Fruit fly (Drosophila melanogaster): Measurements from ENCODE around the gene stx.

The stx gene

DNA sequence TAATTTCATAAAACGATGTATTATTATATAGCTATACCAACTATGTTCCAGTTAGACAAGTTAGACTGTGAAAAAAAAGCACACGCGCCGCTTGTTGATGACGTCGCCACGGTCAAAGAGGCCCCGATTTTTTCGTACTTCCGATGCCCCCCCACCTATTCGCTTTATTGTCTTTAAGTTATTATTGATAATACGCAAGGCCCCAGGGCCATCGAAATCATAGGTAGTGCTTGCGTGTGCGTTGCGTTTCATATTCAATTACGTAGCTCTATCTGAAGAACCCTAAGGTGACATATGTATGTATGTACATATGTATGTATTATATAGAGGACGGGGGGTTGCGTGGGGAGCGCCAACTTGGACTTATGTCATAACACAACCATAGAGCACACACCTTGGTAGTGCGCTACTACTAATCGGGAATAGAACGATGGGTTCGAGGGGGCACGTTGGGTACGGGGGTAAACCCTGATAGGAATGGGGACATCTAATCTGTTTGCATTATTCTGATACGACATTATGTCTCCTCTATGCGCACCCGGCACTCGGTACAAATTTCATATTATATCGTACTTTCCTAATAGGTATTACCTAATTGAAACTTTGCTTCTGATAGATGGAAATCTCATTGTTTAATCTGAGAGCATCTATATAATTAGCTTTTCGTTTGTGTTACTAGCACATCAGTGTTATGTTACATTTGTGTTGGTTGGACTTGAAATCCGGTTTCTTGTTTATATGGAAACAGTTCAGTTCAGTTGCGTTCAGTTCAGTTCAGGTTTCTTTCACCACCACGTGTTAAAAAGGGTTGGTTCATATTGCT is 4.9 kb downstream of the stx start:
- no peak for TF ChIP-seq Dfd (GFP tag; optimal IDR thresholded peaks at IDR 0.05)
- no peak for TF ChIP-seq jim (GFP tag; optimal IDR thresholded peaks at IDR 0.05)
- no peak for TF ChIP-seq dsf (GFP tag; optimal IDR thresholded peaks at IDR 0.05; ENCODE audit: borderline replicate concordance)
- no peak for TF ChIP-seq CrebA (GFP tag; optimal IDR thresholded peaks at IDR 0.05; ENCODE audit: borderline replicate concordance)
- no peak for TF ChIP-seq OdsH (GFP tag; optimal IDR thresholded peaks at IDR 0.05)
- no peak for TF ChIP-seq Dif (GFP tag; optimal IDR thresholded peaks at IDR 0.05; ENCODE audit: partially characterized antibody)
- no peak for TF ChIP-seq dl (GFP tag; optimal IDR thresholded peaks at IDR 0.05; ENCODE audit: insufficient read depth in 1 of 2, partially characterized antibody in 2 of 2)
- TF ChIP-seq br (GFP tag; optimal IDR thresholded peaks at IDR 0.05): no peak
- no peak for TF ChIP-seq woc (GFP tag; optimal IDR thresholded peaks at IDR 0.05)
- no peak for TF ChIP-seq h (GFP tag; optimal IDR thresholded peaks at IDR 0.05)
- no peak for TF ChIP-seq Rel (GFP tag; optimal IDR thresholded peaks at IDR 0.05)
- no peak for TF ChIP-seq Rel (tag; optimal IDR thresholded peaks at IDR 0.05)
- no peak for TF ChIP-seq Hnf4 (GFP tag; optimal IDR thresholded peaks at IDR 0.05)
- no peak for TF ChIP-seq N (GFP tag; optimal IDR thresholded peaks at IDR 0.05)
- TF ChIP-seq Hr83 (GFP tag; optimal IDR thresholded peaks at IDR 0.05; ENCODE audit: poor library complexity, severe bottlenecking): no peak
- no peak for TF ChIP-seq tai (GFP tag; optimal IDR thresholded peaks at IDR 0.05)

DNA sequence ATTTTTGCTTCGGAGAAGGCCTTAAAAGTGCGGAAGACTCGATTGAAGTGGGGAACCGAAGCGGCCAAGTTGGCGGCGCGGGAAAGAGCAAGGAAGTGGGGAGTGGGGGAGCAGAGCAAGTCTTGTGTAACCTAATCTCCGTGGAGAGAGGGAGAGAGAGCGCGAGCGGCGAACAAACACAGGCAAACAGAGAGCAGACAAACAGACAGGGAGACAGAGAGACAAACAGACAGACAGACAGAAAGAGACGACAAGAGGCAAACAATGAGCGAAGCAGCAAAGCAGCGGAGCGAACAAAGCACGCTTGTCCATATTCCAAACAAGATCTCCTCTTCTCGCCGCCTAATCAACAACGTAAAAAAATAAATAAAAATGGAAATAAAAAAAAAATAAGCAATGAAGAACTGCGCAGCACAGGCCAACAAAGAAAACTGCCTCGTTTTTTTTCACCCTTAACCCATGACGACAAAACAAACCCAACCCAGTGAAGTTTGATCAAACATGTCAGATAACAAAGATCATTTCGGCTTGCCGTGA is 5.8 kb downstream of the stx start:
- TF ChIP-seq ey (GFP tag; optimal IDR thresholded peaks at IDR 0.05) (no peak), h (GFP tag; optimal IDR thresholded peaks at IDR 0.05) (peak; percentile 14), N (GFP tag; optimal IDR thresholded peaks at IDR 0.05) (no peak), CrebA (GFP tag; optimal IDR thresholded peaks at IDR 0.05; ENCODE audit: borderline replicate concordance) (peak; percentile 56), dsf (GFP tag; optimal IDR thresholded peaks at IDR 0.05; ENCODE audit: borderline replicate concordance) (no peak), woc (GFP tag; optimal IDR thresholded peaks at IDR 0.05) (no peak), Myc (optimal IDR thresholded peaks at IDR 0.05) (no peak), sage (GFP tag; optimal IDR thresholded peaks at IDR 0.05) (peak; percentile 45), Rel (GFP tag; optimal IDR thresholded peaks at IDR 0.05) (no peak), Rel (tag; optimal IDR thresholded peaks at IDR 0.05) (no peak), dl (GFP tag; optimal IDR thresholded peaks at IDR 0.05; ENCODE audit: insufficient read depth in 1 of 2, partially characterized antibody in 2 of 2) (peak; percentile 20 to 82), fru (GFP tag; optimal IDR thresholded peaks at IDR 0.05) (peak; percentile 48), CG9705 (GFP tag; optimal IDR thresholded peaks at IDR 0.05) (no peak), Vsx2 (GFP tag; optimal IDR thresholded peaks at IDR 0.05; ENCODE audit: partially characterized antibody) (peak; percentile 64), Sp1 (GFP tag; optimal IDR thresholded peaks at IDR 0.05) (no peak), psq (GFP tag; optimal IDR thresholded peaks at IDR 0.05) (peak; percentile 70), Abd-B (GFP tag; optimal IDR thresholded peaks at IDR 0.05) (no peak), GATAd (GFP tag; optimal IDR thresholded peaks at IDR 0.05) (no peak), CG32264 (GFP tag; optimal IDR thresholded peaks at IDR 0.05) (no peak), pan (optimal IDR thresholded peaks at IDR 0.05) (no peak), brk (GFP tag; optimal IDR thresholded peaks at IDR 0.05) (no peak), lola (GFP tag; optimal IDR thresholded peaks at IDR 0.05) (no peak), Dif (GFP tag; optimal IDR thresholded peaks at IDR 0.05; ENCODE audit: partially characterized antibody) (peak; percentile 51), tai (GFP tag; optimal IDR thresholded peaks at IDR 0.05) (no peak), Hnf4 (GFP tag; optimal IDR thresholded peaks at IDR 0.05) (no peak), OdsH (GFP tag; optimal IDR thresholded peaks at IDR 0.05) (no peak), sv (GFP tag; optimal IDR thresholded peaks at IDR 0.05) (no peak), HLH106 (tag; optimal IDR thresholded peaks at IDR 0.05) (no peak), dmrt93B (GFP tag; optimal IDR thresholded peaks at IDR 0.05) (no peak), Mio (GFP tag; optimal IDR thresholded peaks at IDR 0.05) (no peak)

DNA sequence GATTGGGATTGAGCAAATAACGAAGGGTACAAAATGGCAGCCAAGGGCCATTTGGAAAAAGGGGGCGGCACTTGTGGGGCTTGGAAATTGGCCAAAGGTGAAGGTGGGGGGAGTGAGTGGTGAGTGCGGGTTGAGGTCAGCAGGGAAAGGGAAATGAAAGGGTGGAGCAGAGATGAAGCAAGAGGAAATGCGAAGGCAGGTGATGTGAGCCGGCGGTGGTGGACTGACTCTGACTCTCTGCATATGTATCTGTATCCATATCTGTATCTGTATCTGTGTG is 6.7 kb downstream of the stx start:
- no peak for TF ChIP-seq GATAd (GFP tag; optimal IDR thresholded peaks at IDR 0.05)
- no peak for TF ChIP-seq jim (GFP tag; optimal IDR thresholded peaks at IDR 0.05)
- TF ChIP-seq Vsx2 (GFP tag; optimal IDR thresholded peaks at IDR 0.05; ENCODE audit: partially characterized antibody): no peak
- no peak for TF ChIP-seq sv (GFP tag; optimal IDR thresholded peaks at IDR 0.05)
- no peak for TF ChIP-seq Sp1 (GFP tag; optimal IDR thresholded peaks at IDR 0.05)
- TF ChIP-seq lola (GFP tag; optimal IDR thresholded peaks at IDR 0.05): no peak
- TF ChIP-seq CG9705 (GFP tag; optimal IDR thresholded peaks at IDR 0.05): no peak
- TF ChIP-seq Jra (GFP tag; optimal IDR thresholded peaks at IDR 0.05): no peak
- no peak for TF ChIP-seq Hr78 (GFP tag; optimal IDR thresholded peaks at IDR 0.05)
- TF ChIP-seq tai (GFP tag; optimal IDR thresholded peaks at IDR 0.05): no peak
- no peak for TF ChIP-seq HLH106 (tag; optimal IDR thresholded peaks at IDR 0.05)
- no peak for TF ChIP-seq foxo (GFP tag; optimal IDR thresholded peaks at IDR 0.05)
- TF ChIP-seq ey (GFP tag; optimal IDR thresholded peaks at IDR 0.05): no peak
- no peak for TF ChIP-seq dmrt93B (GFP tag; optimal IDR thresholded peaks at IDR 0.05)

Measured in whole organism, wandering third instar larva.